Worm (Caenorhabditis elegans) whole organism, young adult: ENCODE results near the gene Y73B6BL.22.

ENCODE experiments used
- B0019.2 ChIP-seq: fragments of 200-800 bp; sonication (Bioruptor generic); conservative IDR thresholded peaks from 2 replicates; pipeline ENCODE4 v1.3.6; 2022; ENCODE audit warnings: missing genetic modification reagents, missing genetic modification characterization, missing compliant biosample characterization
- B0336.3 ChIP-seq: fragments of 200-800 bp; sonication (Bioruptor generic); IDR thresholded peaks from 2 replicates; pipeline ENCODE4 v1.3.6; 2022; ENCODE audit warnings: missing genetic modification characterization, missing compliant biosample characterization
- F33H1.4 ChIP-seq: fragments of 200-800 bp; sonication (Bioruptor generic); IDR thresholded peaks from 2 replicates; pipeline ENCODE4 v1.3.6; 2022; ENCODE audit warnings: missing genetic modification reagents, missing genetic modification characterization, missing compliant biosample characterization
- T26A5.8 ChIP-seq: sonication (generic microtip); optimal IDR thresholded peaks from 2 replicates; lab custom pipeline; 2016; ENCODE audit warnings: missing genetic modification characterization, missing compliant biosample characterization
- Y53G8AR.9 ChIP-seq: fragments of 200-800 bp; sonication (Bioruptor generic); conservative IDR thresholded peaks from 2 replicates; pipeline ENCODE4 v1.3.6; 2022; ENCODE audit warnings: missing genetic modification reagents, missing genetic modification characterization, missing compliant biosample characterization
- Y79H2A.3 ChIP-seq: fragments of 200-800 bp; sonication (Bioruptor generic); conservative IDR thresholded peaks from 2 replicates; pipeline ENCODE4 v1.3.6; 2022; ENCODE audit warnings: missing genetic modification reagents, missing genetic modification characterization, missing compliant biosample characterization
- Y95B8A.8 ChIP-seq: fragments of 200-800 bp; sonication (Bioruptor generic); IDR thresholded peaks from 2 replicates; pipeline ENCODE4 v1.3.6; 2022; ENCODE audit warnings: missing genetic modification reagents, missing genetic modification characterization, missing compliant biosample characterization
- akir-1 ChIP-seq: fragments of 200-800 bp; sonication (Bioruptor generic); optimal IDR thresholded peaks from 2 replicates; lab custom pipeline; 2018; ENCODE audit warnings: mild to moderate bottlenecking, missing genetic modification characterization, moderate library complexity, missing compliant biosample characterization
- athp-1 ChIP-seq: sonication (generic microtip); optimal IDR thresholded peaks from 2 replicates; lab custom pipeline; 2017; ENCODE audit warnings: mild to moderate bottlenecking, missing genetic modification characterization, missing compliant biosample characterization
- attf-3 ChIP-seq: fragments of 200-800 bp; sonication (Bioruptor generic); conservative IDR thresholded peaks from 2 replicates; pipeline ENCODE4 v1.3.6; 2022; ENCODE audit warnings: missing genetic modification reagents, missing genetic modification characterization, missing compliant biosample characterization
- attf-6 ChIP-seq: fragments of 200-800 bp; sonication (Bioruptor generic); IDR thresholded peaks from 2 replicates; pipeline ENCODE4 v1.3.6; 2022; ENCODE audit warnings: missing genetic modification reagents, missing genetic modification characterization, missing compliant biosample characterization
- bed-2 ChIP-seq: fragments of 200-800 bp; sonication (Bioruptor generic); IDR thresholded peaks from 2 replicates; pipeline ENCODE4 v1.3.6; 2022; ENCODE audit warnings: missing genetic modification reagents, missing genetic modification characterization, missing compliant biosample characterization
- ceh-100 ChIP-seq: fragments of 200-800 bp; sonication (Bioruptor generic); IDR thresholded peaks from 2 replicates; pipeline ENCODE4 v1.3.6; 2022; ENCODE audit warnings: missing genetic modification reagents, missing genetic modification characterization, missing compliant biosample characterization
- dpl-1 ChIP-seq: fragments of 150-350 bp; optimal IDR thresholded peaks from 2 replicates; lab custom pipeline; 2014; ENCODE audit warnings: missing biosample characterization, missing genetic modification reagents, missing genetic modification characterization
- efl-1 ChIP-seq: fragments of 150-350 bp; optimal IDR thresholded peaks from 2 replicates; lab custom pipeline; 2014; ENCODE audit warnings: missing biosample characterization, missing genetic modification reagents, missing genetic modification characterization
- egrh-3 ChIP-seq: fragments of 200-800 bp; sonication (Bioruptor generic); IDR thresholded peaks from 2 replicates; pipeline ENCODE4 v1.3.6; 2022; ENCODE audit warnings: missing genetic modification reagents, missing genetic modification characterization, missing compliant biosample characterization
- fkh-3 ChIP-seq: sonication (generic microtip); optimal IDR thresholded peaks from 2 replicates; lab custom pipeline; 2016; ENCODE audit warnings: mild to moderate bottlenecking, missing genetic modification characterization, missing compliant biosample characterization
- hrde-1 ChIP-seq: sonication (generic microtip); optimal IDR thresholded peaks from 2 replicates; lab custom pipeline; 2016; ENCODE audit warnings: missing genetic modification characterization, mild to moderate bottlenecking, missing compliant biosample characterization, moderate library complexity, missing genotype, missing genetic modification reagents, borderline replicate concordance
- hsf-1 ChIP-seq: fragments of 200-800 bp; sonication (Bioruptor generic); IDR thresholded peaks from 2 replicates; pipeline ENCODE4 v1.3.6; 2022; ENCODE audit warnings: missing genetic modification reagents, missing genetic modification characterization, missing compliant biosample characterization
- let-607 ChIP-seq, 2 experiments: fragments of 200-800 bp in 1 of 2; sonication (Bioruptor generic) in 1 of 2; sonication (generic microtip) in 1 of 2; optimal IDR thresholded peaks; 2 replicates each; lab custom pipeline; 2016 to 2018; ENCODE audit warnings: mild to moderate bottlenecking in 2 of 2, missing compliant biosample characterization in 2 of 2, missing genetic modification characterization in 2 of 2, moderate library complexity in 2 of 2, missing genotype in 1 of 2
- lin-26 ChIP-seq: fragments of 200-800 bp; sonication (Bioruptor generic); IDR thresholded peaks from 2 replicates; pipeline ENCODE4 v1.3.6; 2022; ENCODE audit warnings: missing genetic modification reagents, missing genetic modification characterization, missing compliant biosample characterization
- lin-35 ChIP-seq, 3 experiments: fragments of 150-350 bp in 2 of 3; sonication (generic microtip) in 1 of 3; optimal IDR thresholded peaks; 2 replicates each; lab custom pipeline; 2014 to 2018; ENCODE audit warnings: missing biosample characterization in 3 of 3, missing genetic modification characterization in 3 of 3, missing genetic modification reagents in 3 of 3
- lin-54 ChIP-seq: fragments of 200-800 bp; sonication (Bioruptor generic); optimal IDR thresholded peaks from 2 replicates; lab custom pipeline; 2018; ENCODE audit warnings: mild to moderate bottlenecking, missing genetic modification characterization, missing compliant biosample characterization
- madf-10 ChIP-seq: sonication (generic microtip); optimal IDR thresholded peaks from 2 replicates; lab custom pipeline; 2016; ENCODE audit warnings: mild to moderate bottlenecking, missing genetic modification characterization, missing compliant biosample characterization
- madf-8 ChIP-seq: fragments of 200-800 bp; sonication (Bioruptor generic); conservative IDR thresholded peaks from 2 replicates; pipeline ENCODE4 v1.3.6; 2022; ENCODE audit warnings: missing genetic modification reagents, missing genetic modification characterization, missing compliant biosample characterization
- mel-28 ChIP-seq: sonication (generic microtip); optimal IDR thresholded peaks from 2 replicates; lab custom pipeline; 2016; ENCODE audit warnings: borderline replicate concordance, mild to moderate bottlenecking, missing genetic modification characterization, missing compliant biosample characterization
- nfya-1 ChIP-seq: sonication (generic microtip); optimal IDR thresholded peaks from 2 replicates; lab custom pipeline; 2017; ENCODE audit warnings: antibody characterized with exemption, missing compliant biosample characterization, missing genetic modification characterization, borderline replicate concordance; ENCODE audit not compliant: insufficient read depth
- nhr-80 ChIP-seq: sonication (generic microtip); optimal IDR thresholded peaks from 2 replicates; lab custom pipeline; 2016; ENCODE audit warnings: missing genetic modification characterization, missing compliant biosample characterization
- pha-4 ChIP-seq: fragments of 150-350 bp; sonication (generic microtip); optimal IDR thresholded peaks from 2 replicates; lab custom pipeline; 2014; ENCODE audit warnings: missing biosample characterization, missing genetic modification reagents, missing genetic modification characterization
- repo-1 ChIP-seq: sonication (generic microtip); optimal IDR thresholded peaks from 2 replicates; lab custom pipeline; 2017; ENCODE audit warnings: mild to moderate bottlenecking, missing genetic modification characterization, missing compliant biosample characterization
- rpc-1 ChIP-seq, 2 experiments: fragments of 150-350 bp in 1 of 2; sonication (generic microtip) in 1 of 2; optimal IDR thresholded peaks; 2 replicates each; lab custom pipeline; 2014 to 2018; ENCODE audit warnings: missing biosample characterization in 1 of 2, missing genetic modification characterization in 1 of 2, missing genetic modification reagents in 1 of 2, missing genotype in 1 of 2
- snpc-1.1 ChIP-seq: sonication (generic microtip); optimal IDR thresholded peaks from 2 replicates; lab custom pipeline; 2017; ENCODE audit warnings: missing genetic modification characterization, mild to moderate bottlenecking, missing compliant biosample characterization, antibody characterized with exemption, moderate library complexity, missing genotype, missing genetic modification reagents; ENCODE audit not compliant: insufficient read depth
- snpc-1.3 ChIP-seq: sonication (generic microtip); optimal IDR thresholded peaks from 2 replicates; lab custom pipeline; 2017; ENCODE audit warnings: missing genetic modification characterization, mild to moderate bottlenecking, missing compliant biosample characterization, antibody characterized with exemption, moderate library complexity, missing genotype, missing genetic modification reagents; ENCODE audit not compliant: insufficient read depth
- snpc-3.4 ChIP-seq: sonication (generic microtip); optimal IDR thresholded peaks from 2 replicates; lab custom pipeline; 2017; ENCODE audit warnings: missing genetic modification characterization, mild to moderate bottlenecking, missing compliant biosample characterization, antibody characterized with exemption, moderate library complexity, missing genotype, missing genetic modification reagents
- sptf-2 ChIP-seq: fragments of 200-800 bp; sonication (Bioruptor generic); optimal IDR thresholded peaks from 2 replicates; lab custom pipeline; 2018; ENCODE audit warnings: mild to moderate bottlenecking, missing genetic modification characterization, missing compliant biosample characterization
- tbp1 ChIP-seq: fragments of 200-800 bp; sonication (Bioruptor generic); optimal IDR thresholded peaks from 2 replicates; lab custom pipeline; 2018; ENCODE audit warnings: mild to moderate bottlenecking, missing genetic modification characterization, missing compliant biosample characterization
- tlf-1 ChIP-seq: fragments of 200-800 bp; sonication (Bioruptor generic); optimal IDR thresholded peaks from 2 replicates; lab custom pipeline; 2018; ENCODE audit warnings: mild to moderate bottlenecking, missing genetic modification characterization, missing compliant biosample characterization
- ztf-28 ChIP-seq: fragments of 200-800 bp; sonication (Bioruptor generic); IDR thresholded peaks from 2 replicates; pipeline ENCODE4 v1.3.6; 2022; ENCODE audit warnings: missing genetic modification reagents, missing genetic modification characterization, missing compliant biosample characterization

The Y73B6BL.22 gene

ce11 chrIV:6421183-6421635, 4.8 kb upstream of the Y73B6BL.22 start, which contains the start of gene puf-11 (continued):
- TF ChIP-seq ceh-100 (GFP tag; lab: Robert Waterston, UW) (0 out of 2 replicates have a peak, but pooled peaks have one; percentile 17), Y79H2A.3 (0 out of 2 replicates have a peak, but pooled peaks have one; percentile 27), bed-2 (GFP tag; lab: Robert Waterston, UW) (no peak), pha-4 (tag; lab: Kevin White, UChicago) (no peak), snpc-3.4 (tag; lab: Kevin White, UChicago) (peak; percentile 74), F33H1.4 (peak; percentile 98), let-607 (tag; optimal IDR thresholded peaks at IDR 0.05; lab: Kevin White, UChicago) (no peak), nfya-1 (tag; lab: Kevin White, UChicago) (no peak), sptf-2 (GFP tag; lab: Kevin White, UChicago) (no peak), egrh-3 (GFP tag; lab: Robert Waterston, UW) (no peak), akir-1 (no peak), ztf-28 (GFP tag; lab: Robert Waterston, UW) (no peak), mel-28 (tag; lab: Kevin White, UChicago) (no peak), snpc-1.1 (tag; lab: Kevin White, UChicago) (peak; percentile 68), B0336.3 (peak; percentile 93), dpl-1 (GFP tag; lab: Kevin White, UChicago) (peak; percentile 91), madf-10 (tag; lab: Kevin White, UChicago) (no peak), efl-1 (GFP tag; lab: Kevin White, UChicago) (peak; percentile 97), tlf-1 (GFP tag; lab: Kevin White, UChicago) (peak; percentile 86), lin-35 (GFP tag; optimal IDR thresholded peaks at IDR 0.05; lab: Kevin White, UChicago) (peak in 1 of 3 experiments; percentile 48), tbp1 (GFP tag; lab: Kevin White, UChicago) (peak; percentile 67), attf-3 (GFP tag; lab: Robert Waterston, UW) (peak; percentile 67), hrde-1 (tag; lab: Kevin White, UChicago) (peak; percentile 86), Y95B8A.8 (GFP tag; lab: Robert Waterston, UW) (peak; percentile 61; the same call in 1 of the 2 replicates), fkh-3 (no peak), attf-6 (GFP tag; lab: Robert Waterston, UW) (peak; percentile 79; the same call in 1 of the 2 replicates), lin-54 (peak; percentile 84), madf-8 (GFP tag; lab: Robert Waterston, UW) (peak; percentile 95), athp-1 (tag; lab: Kevin White, UChicago) (peak; percentile 78), Y53G8AR.9 (GFP tag; lab: Robert Waterston, UW) (0 out of 2 replicates have a peak, but pooled peaks have one; percentile 19), T26A5.8 (no peak), rpc-1 (optimal IDR thresholded peaks at IDR 0.05; lab: Kevin White, UChicago) (no peak), rpc-1 (tag; optimal IDR thresholded peaks at IDR 0.05; lab: Kevin White, UChicago) (no peak), hsf-1 (GFP tag; lab: Robert Waterston, UW) (peak; percentile 83), lin-26 (GFP tag; lab: Robert Waterston, UW) (0 out of 2 replicates have a peak, but pooled peaks have one; percentile 19), B0019.2 (GFP tag; lab: Robert Waterston, UW) (peak; percentile 78), snpc-1.3 (tag; lab: Kevin White, UChicago) (peak; percentile 88), repo-1 (tag; lab: Kevin White, UChicago) (no peak), nhr-80 (tag; lab: Kevin White, UChicago) (no peak)
